Fruit fly (Drosophila melanogaster) whole organism: ENCODE data around the gene rdx.

Source experiments
- CG8478 ChIP-seq: fragments of >200 bp; optimal IDR thresholded peaks from 2 replicates; lab custom pipeline; 2018; ENCODE audit warnings: inconsistent platforms
- Dll ChIP-seq: fragments of >200 bp; optimal IDR thresholded peaks from 2 replicates; lab custom pipeline; 2017
- EcR ChIP-seq, 2 experiments: fragments of >200 bp; optimal IDR thresholded peaks; 2 replicates each; lab custom pipeline; 2017; ENCODE audit warnings: missing biosample characterization in 2 of 2, missing genetic modification characterization in 2 of 2, missing genetic modification reagents in 2 of 2
- pan ChIP-seq: fragments of >200 bp; optimal IDR thresholded peaks from 2 replicates; lab custom pipeline; 2017
- psq ChIP-seq: fragments of >200 bp; optimal IDR thresholded peaks from 2 replicates; lab custom pipeline; 2017
- usp ChIP-seq: fragments of >200 bp; optimal IDR thresholded peaks from 2 replicates; lab custom pipeline; 2017; ENCODE audit warnings: missing biosample characterization, missing genetic modification characterization, mixed read lengths

Gene rdx

DNA sequence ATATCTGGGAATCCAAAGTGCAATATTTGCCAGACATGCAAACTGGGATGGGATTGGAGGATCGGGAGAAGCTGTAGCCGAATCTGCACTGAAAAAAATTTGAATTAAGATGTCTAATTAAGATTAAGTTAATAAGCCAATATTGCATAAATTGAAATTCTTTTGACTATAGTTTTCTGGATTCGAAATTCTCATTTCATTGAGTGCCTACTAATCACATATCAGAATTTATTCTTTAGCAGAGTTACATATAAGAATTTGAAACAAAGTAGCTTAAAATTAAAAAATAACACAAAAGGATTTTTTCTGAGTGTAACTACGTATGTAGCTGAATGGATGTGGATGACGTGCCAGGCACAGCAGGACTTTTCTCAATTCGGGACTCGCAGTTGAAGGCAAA is 100.0 kb downstream of the rdx start:
- no peak for TF ChIP-seq pan (lab: Kevin White, UChicago)
- TF ChIP-seq CG8478, result no peak
- no peak for TF ChIP-seq psq (lab: Kevin White, UChicago)
- TF ChIP-seq EcR (GFP tag; optimal IDR thresholded peaks at IDR 0.05; lab: Kevin White, UChicago), result no peak
- no peak for TF ChIP-seq Dll
- no peak for TF ChIP-seq usp (GFP tag; lab: Kevin White, UChicago)

- no peak for TF ChIP-seq EcR (GFP tag; optimal IDR thresholded peaks at IDR 0.05; lab: Kevin White, UChicago)
- TF ChIP-seq Dll, result no peak
- TF ChIP-seq usp (GFP tag; lab: Kevin White, UChicago), result no peak
- no peak for TF ChIP-seq CG8478
- no peak for TF ChIP-seq psq (lab: Kevin White, UChicago)
These were observed 101.6 kb downstream of the rdx start for dm6 chr3R:13930252-13930651.

dm6 chr3R:13927543-13927942 is 104.3 kb downstream of the rdx start:
- TF ChIP-seq CG8478 (no peak), EcR (GFP tag; optimal IDR thresholded peaks at IDR 0.05; lab: Kevin White, UChicago) (no peak), pan (lab: Kevin White, UChicago) (no peak), Dll (no peak), psq (lab: Kevin White, UChicago) (no peak), usp (GFP tag; lab: Kevin White, UChicago) (no peak)

- TF ChIP-seq EcR (GFP tag; optimal IDR thresholded peaks at IDR 0.05; lab: Kevin White, UChicago), result no peak
- no peak for TF ChIP-seq usp (GFP tag; lab: Kevin White, UChicago)
- no peak for TF ChIP-seq CG8478
- TF ChIP-seq psq (lab: Kevin White, UChicago), result no peak
- no peak for TF ChIP-seq Dll
- TF ChIP-seq pan (lab: Kevin White, UChicago), result no peak
These were observed 108.2 kb downstream of the rdx start for dm6 chr3R:13923626-13924025.

- TF ChIP-seq CG8478 (no peak), EcR (GFP tag; optimal IDR thresholded peaks at IDR 0.05; lab: Kevin White, UChicago) (no peak), psq (lab: Kevin White, UChicago) (no peak), usp (GFP tag; lab: Kevin White, UChicago) (no peak), Dll (no peak), pan (lab: Kevin White, UChicago) (no peak)
These were observed 109.9 kb downstream of the rdx start for dm6 chr3R:13921806-13922515.

- TF ChIP-seq psq (lab: Kevin White, UChicago) (no peak), pan (lab: Kevin White, UChicago) (no peak), usp (GFP tag; lab: Kevin White, UChicago) (no peak), EcR (GFP tag; optimal IDR thresholded peaks at IDR 0.05; lab: Kevin White, UChicago) (no peak), Dll (no peak), CG8478 (no peak)
These were observed 113.8 kb downstream of the rdx start for dm6 chr3R:13918045-13918444.
